1 fruit fly cellular context compared by ENCODE assay signal in the genomic region with DNA sequence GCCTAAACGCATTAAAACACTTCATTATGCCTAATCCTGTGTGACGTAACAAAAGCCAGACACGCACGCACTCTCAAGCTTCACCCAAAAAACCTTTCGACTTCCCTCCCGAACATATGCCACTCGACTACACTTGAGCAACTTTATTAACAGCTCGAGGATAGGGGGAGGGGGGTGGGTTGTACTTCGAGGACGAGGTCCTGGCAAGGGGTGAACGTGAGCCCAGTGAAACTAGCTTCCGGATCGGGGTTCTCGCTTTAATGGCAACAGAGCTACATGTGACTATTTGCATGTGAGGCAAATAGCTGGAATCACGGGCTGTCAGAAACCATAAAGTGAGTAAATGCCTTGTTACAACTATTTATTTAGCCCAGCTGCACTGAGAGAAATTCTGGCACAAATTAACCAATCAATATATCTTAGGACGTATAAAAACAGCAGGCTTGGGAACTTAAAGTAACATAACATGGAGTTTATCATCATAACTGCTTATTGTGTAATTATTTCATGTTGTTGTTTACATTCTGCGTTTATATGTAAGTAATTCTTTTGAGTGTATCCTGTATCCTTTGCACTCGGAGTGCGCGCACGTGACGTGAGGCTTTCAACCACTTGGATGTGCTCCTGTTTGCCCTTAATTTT.
TF ChIP-seq lines count a peak whose summit lies in the region.

No protein-coding gene starts in this region.

TF ChIP-seq in whole organism, embryonic, 481 proteins besides CTCF, POLR2A, EP300 and RAD21 (continued from another document):
- TF ChIP-seq Mad (GFP tag; optimal IDR thresholded peaks at IDR 0.05; lab: Kevin White, UChicago) (no peak), Sox100B (GFP tag; optimal IDR thresholded peaks at IDR 0.05; lab: Kevin White, UChicago) (no peak), CG8944 (GFP tag; optimal IDR thresholded peaks at IDR 0.05; lab: Kevin White, UChicago) (peak; percentile 1), PHDP (tag; optimal IDR thresholded peaks at IDR 0.05; lab: Kevin White, UChicago) (no peak), CG31224 (GFP tag; IDR thresholded peaks at IDR 0.05; lab: Robert Waterston, UW) (no peak), Mes4 (GFP tag; optimal IDR thresholded peaks at IDR 0.05; lab: Kevin White, UChicago) (no peak), CG7963 (GFP tag; IDR thresholded peaks at IDR 0.05; lab: Robert Waterston, UW; ENCODE audit: partially characterized antibody) (no peak), tap (tag; optimal IDR thresholded peaks at IDR 0.05; lab: Kevin White, UChicago) (peak; percentile 30), sug (tag; optimal IDR thresholded peaks at IDR 0.05; lab: Kevin White, UChicago) (no peak), CG12942 (GFP tag; optimal IDR thresholded peaks at IDR 0.05; lab: Kevin White, UChicago) (no peak), CG2116 (GFP tag; optimal IDR thresholded peaks at IDR 0.05; lab: Kevin White, UChicago) (peak; percentile 20), Antp (GFP tag; optimal IDR thresholded peaks at IDR 0.05; lab: Kevin White, UChicago) (peak; percentile 49), CG10274 (GFP tag; optimal IDR thresholded peaks at IDR 0.05; lab: Kevin White, UChicago) (no peak), CG17912 (GFP tag; optimal IDR thresholded peaks at IDR 0.05; lab: Kevin White, UChicago) (no peak), CG6272 (GFP tag; IDR thresholded peaks at IDR 0.05; lab: Robert Waterston, UW) (no peak), bowl (GFP tag; IDR thresholded peaks at IDR 0.05; lab: Robert Waterston, UW) (no peak), jigr1 (GFP tag; IDR thresholded peaks at IDR 0.05; lab: Robert Waterston, UW) (no peak), eve (GFP tag; optimal IDR thresholded peaks at IDR 0.05; lab: Kevin White, UChicago) (no peak), CG14667 (GFP tag; IDR thresholded peaks at IDR 0.05; lab: Robert Waterston, UW) (0 out of 2 replicates have a peak, but pooled peaks have one; percentile 26), CG10209 (GFP tag; optimal IDR thresholded peaks at IDR 0.05; lab: Kevin White, UChicago) (peak; percentile 42), Hey (tag; optimal IDR thresholded peaks at IDR 0.05; lab: Kevin White, UChicago) (no peak), CG10462 (GFP tag; optimal IDR thresholded peaks at IDR 0.05; lab: Kevin White, UChicago) (peak; percentile 57), CG9215 (GFP tag; IDR thresholded peaks at IDR 0.05; lab: Robert Waterston, UW) (no peak), gfzf (GFP tag; optimal IDR thresholded peaks at IDR 0.05; lab: Kevin White, UChicago) (no peak), luna (GFP tag; optimal IDR thresholded peaks at IDR 0.05; lab: Kevin White, UChicago) (no peak), Pdp1 (GFP tag; optimal IDR thresholded peaks at IDR 0.05; lab: Kevin White, UChicago) (peak in 1 of 2 experiments; percentile 3), kah (GFP tag; optimal IDR thresholded peaks at IDR 0.05; lab: Kevin White, UChicago) (no peak), Dip3 (GFP tag; optimal IDR thresholded peaks at IDR 0.05; lab: Kevin White, UChicago) (no peak), CG5953 (GFP tag; IDR thresholded peaks at IDR 0.05; lab: Robert Waterston, UW) (0 out of 2 replicates have a peak, but pooled peaks have one; percentile 18), lab (GFP tag; optimal IDR thresholded peaks at IDR 0.05; lab: Kevin White, UChicago) (no peak), sisA (GFP tag; IDR thresholded peaks at IDR 0.05; lab: Robert Waterston, UW) (peak; percentile 41; the same call in 1 of the 2 replicates), ac (GFP tag; optimal IDR thresholded peaks at IDR 0.05; lab: Kevin White, UChicago) (peak; percentile 27), CG4820 (GFP tag; optimal IDR thresholded peaks at IDR 0.05; lab: Kevin White, UChicago) (peak; percentile 55), YL-1 (GFP tag; optimal IDR thresholded peaks at IDR 0.05; lab: Kevin White, UChicago) (no peak), Oli (tag; optimal IDR thresholded peaks at IDR 0.05; lab: Kevin White, UChicago) (peak; percentile 62), dm (GFP tag; optimal IDR thresholded peaks at IDR 0.05; lab: Kevin White, UChicago) (no peak), CG2678 (tag; optimal IDR thresholded peaks at IDR 0.05; lab: Kevin White, UChicago) (no peak), gro (GFP tag; optimal IDR thresholded peaks at IDR 0.05; lab: Kevin White, UChicago) (no peak), CG11398 (GFP tag; optimal IDR thresholded peaks at IDR 0.05; lab: Kevin White, UChicago) (peak; percentile 28), CG13624 (GFP tag; optimal IDR thresholded peaks at IDR 0.05; lab: Kevin White, UChicago) (peak; percentile 28), CG15696 (tag; optimal IDR thresholded peaks at IDR 0.05; lab: Kevin White, UChicago) (peak; percentile 58), ssp (GFP tag; IDR thresholded peaks at IDR 0.05; lab: Robert Waterston, UW) (no peak), fu2 (GFP tag; optimal IDR thresholded peaks at IDR 0.05; lab: Kevin White, UChicago) (no peak), pzg (GFP tag; optimal IDR thresholded peaks at IDR 0.05; lab: Kevin White, UChicago) (no peak), Asciz (GFP tag; optimal IDR thresholded peaks at IDR 0.05; lab: Kevin White, UChicago) (no peak), Awh (GFP tag; IDR thresholded peaks at IDR 0.05; lab: Robert Waterston, UW) (no peak), Myb (GFP tag; optimal IDR thresholded peaks at IDR 0.05; lab: Kevin White, UChicago) (no peak), CG3995 (GFP tag; optimal IDR thresholded peaks at IDR 0.05; lab: Kevin White, UChicago) (no peak), Stat92E (GFP tag; optimal IDR thresholded peaks at IDR 0.05; lab: Kevin White, UChicago) (no peak), ro (GFP tag; IDR thresholded peaks at IDR 0.05; lab: Robert Waterston, UW) (no peak), trh (GFP tag; optimal IDR thresholded peaks at IDR 0.05; lab: Kevin White, UChicago) (no peak), lmd (GFP tag; IDR thresholded peaks at IDR 0.05; lab: Robert Waterston, UW) (peak; percentile 32; the same call in 1 of the 2 replicates), CG15601 (tag; optimal IDR thresholded peaks at IDR 0.05; lab: Kevin White, UChicago) (no peak), CG12104 (GFP tag; optimal IDR thresholded peaks at IDR 0.05; lab: Kevin White, UChicago) (no peak), CG7839 (tag; optimal IDR thresholded peaks at IDR 0.05; lab: Kevin White, UChicago) (peak; percentile 54), Lpt (GFP tag; optimal IDR thresholded peaks at IDR 0.05; lab: Kevin White, UChicago) (no peak), CG4854 (GFP tag; optimal IDR thresholded peaks at IDR 0.05; lab: Kevin White, UChicago) (no peak), Dad (GFP tag; optimal IDR thresholded peaks at IDR 0.05; lab: Kevin White, UChicago) (no peak), CG7556 (GFP tag; optimal IDR thresholded peaks at IDR 0.05; lab: Kevin White, UChicago) (peak; percentile 56), CG1647 (GFP tag; optimal IDR thresholded peaks at IDR 0.05; lab: Kevin White, UChicago) (no peak), pnt (GFP tag; optimal IDR thresholded peaks at IDR 0.05; lab: Kevin White, UChicago) (peak; percentile 49), CG6254 (GFP tag; optimal IDR thresholded peaks at IDR 0.05; lab: Kevin White, UChicago) (peak; percentile 62), tio (GFP tag; optimal IDR thresholded peaks at IDR 0.05; lab: Kevin White, UChicago) (peak; percentile 52), wek (GFP tag; optimal IDR thresholded peaks at IDR 0.05; lab: Kevin White, UChicago) (no peak), Ada2b (GFP tag; IDR thresholded peaks at IDR 0.05; lab: Robert Waterston, UW) (no peak), Scr (GFP tag; IDR thresholded peaks at IDR 0.05; lab: Robert Waterston, UW; ENCODE audit: partially characterized antibody) (no peak), tna (GFP tag; IDR thresholded peaks at IDR 0.05; lab: Robert Waterston, UW; ENCODE audit: partially characterized antibody) (no peak), otp (GFP tag; IDR thresholded peaks at IDR 0.05; lab: Robert Waterston, UW) (no peak), Six4 (GFP tag; optimal IDR thresholded peaks at IDR 0.05; lab: Kevin White, UChicago) (peak; percentile 28), HHEX (GFP tag; optimal IDR thresholded peaks at IDR 0.05; lab: Kevin White, UChicago) (no peak), esg (GFP tag; conservative IDR thresholded peaks at IDR 0.05; lab: Robert Waterston, UW) (no peak), CG1602 (GFP tag; optimal IDR thresholded peaks at IDR 0.05; lab: Kevin White, UChicago) (peak; percentile 50), Ravus (GFP tag; IDR thresholded peaks at IDR 0.05; lab: Robert Waterston, UW) (no peak), CG13775 (GFP tag; optimal IDR thresholded peaks at IDR 0.05; lab: Kevin White, UChicago) (peak; percentile 50), CG17328 (GFP tag; IDR thresholded peaks at IDR 0.05; lab: Robert Waterston, UW) (peak; percentile 49; the same call in 1 of the 2 replicates), Rx (GFP tag; IDR thresholded peaks at IDR 0.05; lab: Robert Waterston, UW) (0 out of 2 replicates have a peak, but pooled peaks have one; percentile 28), salm (tag; optimal IDR thresholded peaks at IDR 0.05; lab: Kevin White, UChicago) (peak; percentile 2), lov (optimal IDR thresholded peaks at IDR 0.05; lab: Kevin White, UChicago) (no peak), lov (GFP tag; IDR thresholded peaks at IDR 0.05; lab: Robert Waterston, UW) (no peak), Gsc (GFP tag; IDR thresholded peaks at IDR 0.05; lab: Robert Waterston, UW) (no peak), pfk (GFP tag; optimal IDR thresholded peaks at IDR 0.05; lab: Kevin White, UChicago) (no peak), her (GFP tag; optimal IDR thresholded peaks at IDR 0.05; lab: Kevin White, UChicago) (peak; percentile 33), CG4282 (GFP tag; optimal IDR thresholded peaks at IDR 0.05; lab: Kevin White, UChicago) (no peak), Med (GFP tag; lab: Kevin White, UChicago) (peak; percentile 90), hb (GFP tag; IDR thresholded peaks at IDR 0.05; lab: Robert Waterston, UW; ENCODE audit: partially characterized antibody) (no peak), CG1792 (GFP tag; optimal IDR thresholded peaks at IDR 0.05; lab: Kevin White, UChicago) (peak; percentile 1), CG8359 (GFP tag; optimal IDR thresholded peaks at IDR 0.05; lab: Kevin White, UChicago; ENCODE audit: borderline replicate concordance) (peak; percentile 18), HLHmδ (GFP tag; optimal IDR thresholded peaks at IDR 0.05; lab: Kevin White, UChicago) (no peak), CG7987 (GFP tag; optimal IDR thresholded peaks at IDR 0.05; lab: Kevin White, UChicago) (no peak), bab2 (GFP tag; optimal IDR thresholded peaks at IDR 0.05; lab: Kevin White, UChicago) (peak; percentile 57), CG32532 (GFP tag; IDR thresholded peaks at IDR 0.05; lab: Robert Waterston, UW) (no peak), CG14014 (GFP tag; IDR thresholded peaks at IDR 0.05; lab: Robert Waterston, UW) (no peak), ap (GFP tag; IDR thresholded peaks at IDR 0.05; lab: Robert Waterston, UW) (no peak), CG9797 (GFP tag; optimal IDR thresholded peaks at IDR 0.05; lab: Kevin White, UChicago) (no peak), twi (tag; optimal IDR thresholded peaks at IDR 0.05; lab: Kevin White, UChicago) (peak; percentile 39), Ssrp (tag; optimal IDR thresholded peaks at IDR 0.05; lab: Kevin White, UChicago) (peak; percentile 64), CG10147 (GFP tag; optimal IDR thresholded peaks at IDR 0.05; lab: Kevin White, UChicago) (no peak), CG8924 (tag; optimal IDR thresholded peaks at IDR 0.05; lab: Kevin White, UChicago) (peak; percentile 45), vfl (GFP tag; optimal IDR thresholded peaks at IDR 0.05; lab: Kevin White, UChicago) (no peak), CG10321 (GFP tag; IDR thresholded peaks at IDR 0.05; lab: Robert Waterston, UW) (no peak), dysf (GFP tag; IDR thresholded peaks at IDR 0.05; lab: Robert Waterston, UW) (peak; percentile 37; the same call in 2 of the 3 replicates), NFAT (GFP tag; IDR thresholded peaks at IDR 0.05; lab: Robert Waterston, UW) (no peak), pros (GFP tag; optimal IDR thresholded peaks at IDR 0.05; lab: Kevin White, UChicago) (peak; percentile 90), az2 (GFP tag; optimal IDR thresholded peaks at IDR 0.05; lab: Kevin White, UChicago) (peak; percentile 49), usp (GFP tag; optimal IDR thresholded peaks at IDR 0.05; lab: Kevin White, UChicago) (no peak), CG12236 (GFP tag; optimal IDR thresholded peaks at IDR 0.05; lab: Kevin White, UChicago) (no peak), en (GFP tag; optimal IDR thresholded peaks at IDR 0.05; lab: Kevin White, UChicago) (peak; percentile 8), slp2 (GFP tag; optimal IDR thresholded peaks at IDR 0.05; lab: Kevin White, UChicago) (peak; percentile 35), CG6813 (GFP tag; optimal IDR thresholded peaks at IDR 0.05; lab: Kevin White, UChicago) (peak; percentile 40), stc (GFP tag; IDR thresholded peaks at IDR 0.05; lab: Robert Waterston, UW) (no peak), CG7357 (GFP tag; IDR thresholded peaks at IDR 0.05; lab: Robert Waterston, UW) (no peak), ftz-f1 (GFP tag; optimal IDR thresholded peaks at IDR 0.05; lab: Kevin White, UChicago) (no peak), CG18764 (GFP tag; optimal IDR thresholded peaks at IDR 0.05; lab: Kevin White, UChicago) (no peak), Atf-2 (GFP tag; optimal IDR thresholded peaks at IDR 0.05; lab: Kevin White, UChicago) (peak; percentile 49), CG32767 (GFP tag; IDR thresholded peaks at IDR 0.05; lab: Robert Waterston, UW) (0 out of 2 replicates have a peak, but pooled peaks have one; percentile 26), p53 (GFP tag; optimal IDR thresholded peaks at IDR 0.05; lab: Kevin White, UChicago) (no peak), CG8089 (GFP tag; optimal IDR thresholded peaks at IDR 0.05; lab: Kevin White, UChicago) (peak; percentile 48), CG13894 (tag; optimal IDR thresholded peaks at IDR 0.05; lab: Kevin White, UChicago) (no peak), vvl (GFP tag; IDR thresholded peaks at IDR 0.05; lab: Robert Waterston, UW) (peak; percentile 70)
TF ChIP-seq in whole organism, embryonic: peak in this region for 168.
